Fruit fly (Drosophila melanogaster) Kc167 (cell line): ENCODE results near the gene CG5342.

Source experiments
- Myc ChIP-seq: fragments of >200 bp; optimal IDR thresholded peaks from 2 replicates; lab custom pipeline; 2017; ENCODE audit warnings: missing external identifiers
- Sin3A ChIP-seq: fragments of >200 bp; optimal IDR thresholded peaks from 2 replicates; lab custom pipeline; 2018; ENCODE audit warnings: missing external identifiers
- h ChIP-seq: fragments of >200 bp; optimal IDR thresholded peaks from 3 replicates; lab custom pipeline; 2018; ENCODE audit warnings: missing external identifiers
- insv ChIP-seq: fragments of >200 bp; optimal IDR thresholded peaks from 3 replicates; lab custom pipeline; 2018; ENCODE audit warnings: missing external identifiers
- psq ChIP-seq: fragments of >200 bp; optimal IDR thresholded peaks from 2 replicates; lab custom pipeline; 2017; ENCODE audit warnings: missing external identifiers
- ttk ChIP-seq: sonication (Bioruptor generic); optimal IDR thresholded peaks from 2 replicates; lab custom pipeline; 2017; ENCODE audit warnings: missing external identifiers

Gene CG5342

dm6 chr3R:11578645-11579044, at the start of gene CG5342, which contains the start of gene CG6790:
Gene CG5342, plus strand, starts transcription at chr3R:11578826.
Gene CG6790, minus strand, starts transcription at chr3R:11578745.
- TF ChIP-seq ttk (lab: Kevin White, UChicago) (no peak), h (no peak), Myc (no peak), insv (lab: Kevin White, UChicago) (no peak), Sin3A (no peak), psq (lab: Kevin White, UChicago) (no peak)

DNA sequence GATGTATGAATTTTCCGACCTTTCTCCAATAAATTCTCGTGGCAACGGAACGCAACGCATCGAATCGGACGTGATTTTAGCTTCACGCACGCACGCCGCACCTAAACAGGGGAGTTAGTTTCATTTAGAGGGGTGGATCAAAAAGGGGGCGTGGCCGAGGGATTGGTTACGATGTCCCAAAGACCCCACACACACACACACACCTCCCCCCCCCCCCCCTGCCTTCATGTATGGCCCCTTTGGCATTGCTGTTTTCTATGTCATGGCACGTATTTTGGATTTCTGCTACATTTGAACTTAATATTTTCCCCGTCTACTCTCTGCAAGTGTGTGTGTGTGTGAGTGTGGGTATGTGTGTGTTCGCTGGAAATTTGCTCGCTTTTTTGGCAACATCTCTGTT, 46.7 kb upstream of the CG5342 start:
- TF ChIP-seq ttk (lab: Kevin White, UChicago) = no peak
- no peak for TF ChIP-seq psq (lab: Kevin White, UChicago)
- TF ChIP-seq Myc = no peak
- no peak for TF ChIP-seq insv (lab: Kevin White, UChicago)
- no peak for TF ChIP-seq h
- no peak for TF ChIP-seq Sin3A

dm6 chr3R:11542899-11543619, 35.6 kb upstream of the CG5342 start, which contains the start of gene dpr4:
Gene dpr4, minus strand, starts transcription at chr3R:11542949.
- TF ChIP-seq ttk (lab: Kevin White, UChicago) (no peak), psq (lab: Kevin White, UChicago) (no peak), h (no peak), Myc (no peak), insv (lab: Kevin White, UChicago) (no peak), Sin3A (no peak)

dm6 chr3R:11544150-11544549, 34.5 kb upstream of the CG5342 start:
- TF ChIP-seq Sin3A (no peak), ttk (lab: Kevin White, UChicago) (no peak), psq (lab: Kevin White, UChicago) (no peak), h (no peak), insv (lab: Kevin White, UChicago) (no peak), Myc (no peak)

dm6 chr3R:11551071-11551470, 27.6 kb upstream of the CG5342 start:
- TF ChIP-seq insv (lab: Kevin White, UChicago) = no peak
- TF ChIP-seq h = no peak
- TF ChIP-seq psq (lab: Kevin White, UChicago) = no peak
- TF ChIP-seq Myc = no peak
- TF ChIP-seq Sin3A = no peak
- TF ChIP-seq ttk (lab: Kevin White, UChicago) = no peak

DNA sequence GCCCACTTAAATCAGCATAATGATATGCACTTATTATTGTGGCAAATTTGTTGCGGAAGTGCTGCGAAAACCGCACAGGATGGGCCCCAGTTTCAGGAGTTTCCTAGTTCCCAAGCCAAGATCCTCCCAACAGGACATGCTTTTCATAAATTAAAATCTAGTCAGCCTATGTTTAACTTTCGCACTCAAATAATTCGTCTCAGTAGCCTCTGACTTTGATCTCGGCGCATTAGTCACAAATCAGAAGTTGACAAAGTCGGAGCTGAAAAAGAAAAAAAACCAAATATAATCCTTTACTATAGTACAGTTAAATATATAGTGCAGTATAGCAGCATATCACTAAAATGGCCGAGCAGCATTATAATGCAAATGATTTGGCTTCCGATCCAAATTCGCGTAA, 24.8 kb upstream of the CG5342 start, which contains the start of gene CG14708:
TSS of gene CG14708 (plus strand) at position 301 of the 400 bp plus-strand sequence.
- TF ChIP-seq psq (lab: Kevin White, UChicago) (no peak), insv (lab: Kevin White, UChicago) (no peak), Myc (no peak), h (no peak)

DNA sequence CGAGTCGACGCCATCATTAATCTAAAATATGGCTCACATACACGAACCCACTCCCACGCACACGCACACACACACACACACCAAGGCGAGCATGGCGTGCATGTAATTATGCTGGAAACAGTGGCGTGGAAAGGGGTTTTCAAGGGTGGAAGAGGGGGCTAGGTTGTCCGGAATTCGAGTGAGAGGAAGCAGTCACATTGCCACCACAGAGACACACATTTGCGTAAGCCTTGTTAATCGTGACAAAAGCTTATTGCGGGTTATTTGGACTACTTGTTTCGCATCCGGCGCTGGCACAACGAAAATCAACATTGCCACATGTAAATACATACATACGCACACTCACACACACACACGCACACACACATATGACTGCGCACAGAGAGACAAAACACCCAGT, 23.6 kb upstream of the CG5342 start:
- TF ChIP-seq Sin3A = no peak
- TF ChIP-seq Myc = no peak
- TF ChIP-seq insv (lab: Kevin White, UChicago) = no peak
- TF ChIP-seq psq (lab: Kevin White, UChicago) = no peak
- TF ChIP-seq ttk (lab: Kevin White, UChicago) = no peak
- no peak for TF ChIP-seq h

- TF ChIP-seq insv (lab: Kevin White, UChicago) (no peak), Sin3A (no peak), ttk (lab: Kevin White, UChicago) (no peak), psq (lab: Kevin White, UChicago) (no peak), Myc (no peak), h (no peak)
Measured at dm6 chr3R:11557492-11557965, 21.1 kb upstream of the CG5342 start, which contains the start of gene CG10898. Gene CG10898, plus strand, starts transcription at chr3R:11557776.

DNA sequence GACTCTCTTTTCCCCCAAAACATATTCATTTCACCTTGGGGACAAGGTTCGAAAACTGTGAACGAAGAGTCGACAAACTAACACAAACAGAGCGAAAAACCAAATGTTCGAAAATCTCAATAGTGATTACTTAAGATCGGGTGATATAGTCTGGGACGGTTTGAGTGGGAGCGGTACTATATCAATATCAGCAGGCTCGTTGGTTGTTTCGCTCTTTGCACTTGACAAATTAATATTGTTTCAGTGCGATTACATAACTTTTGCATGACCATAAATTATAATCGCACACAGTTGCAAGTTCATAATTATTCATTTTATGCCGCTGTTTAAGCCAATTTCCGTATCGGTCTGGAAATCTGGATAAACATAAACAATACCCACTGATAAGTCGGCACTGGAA, 17.0 kb upstream of the CG5342 start:
- TF ChIP-seq ttk (lab: Kevin White, UChicago) = no peak
- TF ChIP-seq psq (lab: Kevin White, UChicago) = no peak
- TF ChIP-seq insv (lab: Kevin White, UChicago) = no peak
- no peak for TF ChIP-seq h
- TF ChIP-seq Myc = no peak
- TF ChIP-seq Sin3A = no peak

DNA sequence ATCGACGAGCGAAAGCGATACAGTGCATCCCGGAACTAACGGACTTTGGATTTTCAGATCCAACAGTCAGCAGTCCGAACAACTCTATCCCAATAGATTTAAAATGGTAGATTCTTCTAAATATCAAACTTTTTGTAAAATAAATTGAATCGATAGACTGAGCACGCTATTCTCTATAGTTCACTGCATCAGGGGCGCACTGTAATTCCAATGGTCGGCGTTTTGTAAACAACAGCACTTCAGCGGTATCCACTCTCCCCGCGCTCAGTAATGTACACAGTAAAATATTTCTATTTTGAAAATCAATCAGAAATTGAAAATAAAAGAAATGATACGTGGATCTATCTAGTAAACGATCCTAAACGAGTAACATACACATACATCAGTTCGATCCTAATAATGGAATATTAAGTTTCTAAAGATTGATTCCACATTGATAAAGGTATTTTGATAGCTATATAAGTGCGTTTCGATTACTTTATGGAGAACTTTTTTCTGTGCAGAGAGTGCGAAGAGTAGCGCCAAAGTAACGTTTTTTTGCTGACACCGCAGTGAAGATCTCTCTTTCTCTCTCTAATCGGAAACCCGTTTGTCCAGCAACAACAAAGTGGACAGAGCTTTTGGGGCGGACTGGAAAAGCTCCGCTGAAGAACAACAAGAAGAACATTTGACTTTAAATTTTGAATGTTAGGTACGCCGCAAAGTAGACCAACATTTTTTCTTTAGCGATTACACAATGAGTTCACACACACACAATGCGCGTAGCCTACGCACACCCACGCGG, 16.1 kb upstream of the CG5342 start:
- TF ChIP-seq ttk (lab: Kevin White, UChicago) = no peak
- no peak for TF ChIP-seq psq (lab: Kevin White, UChicago)
- TF ChIP-seq Sin3A = no peak
- no peak for TF ChIP-seq insv (lab: Kevin White, UChicago)
- TF ChIP-seq Myc = no peak
- no peak for TF ChIP-seq h

dm6 chr3R:11563147-11563546, 15.5 kb upstream of the CG5342 start:
- TF ChIP-seq h = no peak
- no peak for TF ChIP-seq ttk (lab: Kevin White, UChicago)
- no peak for TF ChIP-seq Myc
- TF ChIP-seq Sin3A = no peak
- no peak for TF ChIP-seq psq (lab: Kevin White, UChicago)
- TF ChIP-seq insv (lab: Kevin White, UChicago) = no peak

dm6 chr3R:11564792-11565402, 13.7 kb upstream of the CG5342 start:
- TF ChIP-seq psq (lab: Kevin White, UChicago) = no peak
- no peak for TF ChIP-seq insv (lab: Kevin White, UChicago)
- TF ChIP-seq Sin3A = no peak
- TF ChIP-seq Myc = no peak
- no peak for TF ChIP-seq h
- TF ChIP-seq ttk (lab: Kevin White, UChicago) = no peak
